Fruit fly (Drosophila melanogaster): Measurements from ENCODE around the gene Dsk.
"Not testable (repeated sequence)": the region's sequence is repeated elsewhere in the genome, so short reads cannot be mapped to it uniquely, and the experiment has no call there.

The Dsk gene

DNA sequence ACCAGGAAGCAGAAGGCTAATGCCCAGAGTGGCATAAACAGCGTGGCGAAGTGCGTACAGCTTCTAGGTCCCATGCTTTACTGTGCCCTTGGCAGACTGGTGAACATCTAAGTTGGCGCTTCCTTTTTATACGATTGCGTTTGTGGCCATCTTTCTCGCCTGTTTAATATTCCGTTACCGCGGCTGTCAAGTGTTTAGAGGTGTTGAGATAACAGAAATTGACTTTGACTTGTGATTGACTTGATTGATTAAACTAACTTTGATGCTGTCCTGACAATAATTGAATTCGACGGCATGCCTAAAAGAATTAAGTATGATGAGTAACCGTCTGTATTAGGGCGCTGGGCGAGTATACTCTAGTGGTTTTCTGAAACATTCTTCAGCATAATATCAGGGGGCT lies at the start of gene Dsk:
Dsk (minus strand) TSS at position 101 of the 400 bp plus-strand sequence.
- no peak for TF ChIP-seq CG17801 (GFP tag; optimal IDR thresholded peaks at IDR 0.05; ENCODE audit: partially characterized antibody)

DNA sequence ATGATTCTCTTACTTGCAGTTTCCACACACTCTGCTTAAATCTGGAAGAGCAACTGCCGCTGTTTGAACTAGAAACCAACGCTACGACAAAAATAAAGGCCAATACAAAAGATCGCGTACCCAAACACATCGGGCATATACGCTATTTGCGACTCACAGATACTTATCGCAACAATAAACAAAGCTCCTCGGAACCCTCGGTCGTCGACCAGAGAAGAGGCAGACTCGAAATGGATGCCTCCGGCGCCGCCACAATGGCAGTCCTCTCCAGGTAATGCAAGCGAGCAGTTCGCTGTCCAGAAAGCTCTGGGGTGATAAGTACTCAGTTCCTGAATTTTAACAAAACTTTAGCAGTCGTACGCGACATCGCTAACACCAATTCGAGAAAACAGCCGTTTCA lies 46.5 kb upstream of the Dsk start:
- no peak for TF ChIP-seq CG17801 (GFP tag; optimal IDR thresholded peaks at IDR 0.05; ENCODE audit: partially characterized antibody)

DNA sequence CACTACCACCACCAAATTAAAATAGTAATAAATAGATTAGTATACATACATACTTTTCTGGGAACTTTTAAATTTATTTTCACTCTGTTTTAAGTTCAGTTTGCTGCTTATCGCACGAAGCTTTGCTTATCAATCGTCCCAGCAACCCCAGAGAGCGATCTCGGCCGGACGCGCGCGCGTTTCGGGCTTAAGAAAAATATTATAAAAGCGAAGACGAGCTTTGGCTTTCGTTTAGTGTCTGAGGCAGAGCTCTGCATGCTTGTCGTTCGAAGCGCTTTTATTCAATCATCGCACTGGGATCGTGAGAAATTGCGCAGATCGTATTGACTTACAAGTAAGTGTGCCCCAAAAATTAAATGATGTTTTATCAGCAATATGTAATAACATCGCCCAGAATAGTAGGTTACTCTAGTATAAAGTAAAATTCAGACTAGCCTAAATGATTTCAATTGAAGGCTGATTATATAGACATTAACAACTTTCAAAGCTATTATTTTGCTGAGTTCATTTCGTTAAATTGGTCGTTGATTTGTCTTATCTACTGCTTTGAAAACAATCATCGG lies 45.0 kb upstream of the Dsk start, which contains the start of gene Gel:
Gel (plus strand) TSS at position 227 of the 563 bp plus-strand sequence.
- no peak for TF ChIP-seq CG17801 (GFP tag; optimal IDR thresholded peaks at IDR 0.05; ENCODE audit: partially characterized antibody)

DNA sequence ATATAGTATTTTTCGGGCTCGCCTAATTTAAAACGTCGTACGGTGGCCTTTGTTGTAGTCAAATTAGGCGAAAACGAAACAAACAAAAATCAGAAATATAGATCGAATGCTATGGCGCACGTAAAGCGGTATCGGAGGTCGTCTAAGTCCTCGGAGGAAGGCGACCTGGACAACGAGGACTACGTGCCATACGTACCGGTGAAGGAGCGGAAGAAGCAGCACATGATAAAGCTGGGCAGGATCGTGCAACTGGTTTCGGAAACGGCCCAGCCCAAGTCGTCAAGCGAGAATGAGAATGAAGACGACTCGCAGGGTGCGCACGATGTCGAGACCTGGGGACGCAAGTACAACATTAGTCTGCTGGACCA lies 42.9 kb upstream of the Dsk start, which contains the start of gene abs:
abs (plus strand) TSS at position 30 of the 368 bp plus-strand sequence.
- no peak for TF ChIP-seq CG17801 (GFP tag; optimal IDR thresholded peaks at IDR 0.05; ENCODE audit: partially characterized antibody)

DNA sequence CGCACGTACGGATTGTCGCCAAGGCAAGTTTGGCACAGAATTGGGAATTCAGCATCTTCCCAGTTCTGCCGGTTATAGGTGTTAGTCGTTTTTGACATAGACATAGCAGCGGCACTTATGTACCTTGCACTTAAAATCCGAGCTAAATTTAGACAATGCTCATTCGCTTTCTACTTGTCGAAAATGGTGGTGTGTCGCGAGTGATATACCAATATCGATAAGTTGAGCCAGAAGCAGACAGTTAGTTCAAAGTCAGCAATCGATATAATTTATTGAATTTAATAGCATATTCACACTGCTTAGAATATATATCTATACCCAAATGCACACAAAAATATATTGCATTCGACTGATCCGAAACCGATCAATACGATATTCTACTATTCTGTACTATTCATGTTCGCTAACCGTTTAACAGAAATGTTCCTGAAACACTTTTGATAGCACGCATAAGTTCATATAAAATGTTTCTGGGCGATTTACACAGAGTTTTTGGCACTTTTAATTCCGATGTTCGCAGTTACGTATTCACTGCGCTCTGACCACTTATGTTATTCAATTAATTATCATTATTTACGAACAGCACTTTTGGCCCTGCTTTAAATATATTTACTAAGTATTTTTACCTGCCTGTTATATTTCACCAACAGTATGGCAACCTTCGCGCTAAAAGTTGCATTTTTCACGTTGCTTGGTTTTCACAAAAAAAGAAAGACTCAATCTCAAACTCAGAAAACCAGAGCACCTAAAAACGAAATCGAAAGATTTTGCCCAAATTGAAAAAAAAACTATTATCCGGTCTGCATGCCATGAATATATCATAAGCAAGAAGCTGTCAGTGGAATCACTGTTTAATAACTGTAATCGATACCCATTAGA lies 42.3 kb upstream of the Dsk start, which contains the start of gene CG14641:
CG14641 (minus strand) TSS at position 204 of the 879 bp plus-strand sequence.
- no peak for TF ChIP-seq CG17801 (GFP tag; optimal IDR thresholded peaks at IDR 0.05; ENCODE audit: partially characterized antibody)

DNA sequence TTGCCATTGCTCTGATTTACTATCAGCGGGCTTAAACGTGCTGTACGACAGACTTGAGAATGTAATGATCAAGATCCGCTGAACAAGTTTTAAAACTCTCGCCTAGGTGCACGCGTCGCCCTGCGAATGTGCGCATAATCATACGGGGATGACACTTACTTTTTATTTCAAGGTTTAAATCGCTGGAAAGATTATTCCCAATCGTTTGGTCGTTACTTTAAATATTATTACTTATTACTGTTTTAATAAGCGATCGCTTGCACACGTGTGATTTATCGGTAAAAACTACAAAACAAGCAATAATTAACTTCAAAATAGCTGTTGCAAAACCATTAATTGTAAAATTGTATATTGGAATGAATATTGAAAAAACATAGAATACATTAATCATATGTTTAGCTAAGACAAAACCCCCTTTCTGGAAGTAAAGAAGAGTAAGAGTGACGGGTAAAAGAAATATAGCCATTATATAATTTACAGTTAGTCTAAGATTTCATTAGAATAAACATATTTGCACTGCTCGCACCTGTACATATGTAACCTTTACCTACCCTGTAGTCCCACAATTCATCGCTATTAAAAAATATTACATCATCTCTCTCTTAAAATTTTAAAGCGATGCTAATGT lies 39.2 kb upstream of the Dsk start, which contains the start of gene DhpD:
DhpD (minus strand) TSS at position 102 of the 628 bp plus-strand sequence.
- peak; percentile 86 for TF ChIP-seq CG17801 (GFP tag; optimal IDR thresholded peaks at IDR 0.05; ENCODE audit: partially characterized antibody)

DNA sequence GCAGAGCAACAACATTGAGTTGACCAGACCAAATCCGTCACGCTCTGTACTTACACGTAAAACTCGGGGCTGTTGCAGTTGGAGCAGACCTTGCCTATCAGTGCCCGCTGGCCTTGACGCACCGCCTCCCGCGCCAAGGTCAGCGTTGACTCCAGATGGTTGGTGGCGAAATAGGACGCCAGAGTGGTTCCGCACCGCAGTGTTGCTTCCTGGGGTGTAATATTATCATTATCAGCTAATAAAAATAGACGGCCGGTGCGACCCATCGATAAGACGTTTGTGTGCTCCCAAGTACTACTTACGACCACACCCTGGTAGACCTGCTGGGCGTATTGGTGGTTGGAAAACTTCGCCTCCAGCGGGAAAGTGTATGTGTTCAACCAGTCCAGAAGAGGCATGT lies 38.4 kb upstream of the Dsk start:
- no peak for TF ChIP-seq CG17801 (GFP tag; optimal IDR thresholded peaks at IDR 0.05; ENCODE audit: partially characterized antibody)

DNA sequence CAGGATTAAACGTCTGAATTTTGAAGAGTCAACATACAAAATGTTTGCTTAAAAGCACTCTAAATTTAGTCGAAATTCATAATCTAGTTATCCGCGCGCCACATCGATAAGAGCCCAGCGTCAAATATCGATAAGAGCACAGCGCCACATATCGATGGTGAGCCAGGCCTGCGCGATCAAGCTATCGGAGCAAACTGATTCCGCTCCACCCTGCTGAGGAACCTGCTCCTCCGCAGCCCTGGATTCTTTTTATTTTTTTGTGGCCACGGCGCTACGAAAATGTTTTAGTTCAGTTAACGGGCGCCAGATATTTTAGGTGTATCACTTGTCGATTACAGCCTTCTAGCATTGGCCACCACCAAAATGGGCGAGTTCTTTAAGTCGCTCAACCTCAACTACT lies 30.7 kb upstream of the Dsk start:
- TF ChIP-seq CG17801 (GFP tag; optimal IDR thresholded peaks at IDR 0.05; ENCODE audit: partially characterized antibody): peak; percentile 63

DNA sequence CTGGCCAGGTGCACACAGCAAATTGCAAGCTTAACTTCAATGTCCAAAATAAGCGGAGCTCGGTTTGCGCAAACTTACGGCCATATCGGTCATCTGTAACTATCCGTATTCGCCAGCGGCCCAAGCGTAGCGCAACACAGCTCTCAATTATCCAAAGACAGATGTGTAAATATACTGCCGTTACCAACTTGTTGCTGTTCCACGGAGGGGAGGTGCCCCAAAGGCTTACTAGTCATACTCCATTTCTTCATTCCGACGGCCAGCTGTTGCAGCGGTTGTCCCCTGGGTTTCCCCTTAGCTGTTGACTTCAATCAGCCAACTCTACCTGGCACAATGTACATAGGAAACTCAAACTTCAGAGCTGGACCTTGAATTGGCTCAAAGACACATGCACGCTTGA lies 30.0 kb upstream of the Dsk start, which contains the start of gene CG31516:
CG31516 (minus strand) TSS at position 101 of the 400 bp plus-strand sequence.
- TF ChIP-seq CG17801 (GFP tag; optimal IDR thresholded peaks at IDR 0.05; ENCODE audit: partially characterized antibody): no peak

DNA sequence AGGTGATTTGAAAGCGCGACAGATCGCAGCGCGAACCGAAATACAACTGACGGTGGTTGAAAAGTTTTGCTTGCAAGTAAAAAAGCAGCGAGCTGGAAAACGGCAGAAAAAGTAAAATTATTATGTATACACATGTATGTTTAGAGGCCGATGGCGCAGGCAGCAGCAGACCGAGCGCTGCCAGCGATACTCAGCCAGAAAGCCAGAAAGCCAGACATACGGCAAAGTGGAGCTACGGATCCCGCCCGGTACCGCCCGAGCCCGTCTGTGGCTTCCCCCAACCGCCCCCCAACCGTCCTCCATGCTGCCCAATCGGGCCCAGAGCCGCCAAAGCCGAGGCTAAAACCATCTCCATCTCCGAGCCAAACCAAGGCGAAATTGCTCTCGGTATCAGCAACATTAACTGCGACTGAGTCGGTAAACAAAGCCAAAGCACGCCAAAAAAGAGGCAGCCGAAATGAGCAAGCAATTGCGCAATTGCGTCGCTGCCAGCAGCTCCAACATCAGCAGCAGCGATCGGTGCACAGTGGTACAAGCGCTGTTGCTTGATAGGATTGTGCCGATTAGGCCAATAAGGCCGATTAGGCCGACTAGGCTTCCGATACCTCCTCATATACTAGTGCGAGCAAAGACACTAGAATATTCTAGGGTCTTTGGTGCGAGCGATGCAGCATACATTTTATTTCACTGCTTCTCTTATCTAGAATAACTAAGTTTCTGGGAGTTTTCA lies 25.4 kb upstream of the Dsk start, which contains the start of gene CG14636:
CG14636 (minus strand) TSS at position 51 of the 730 bp plus-strand sequence.
- peak; percentile 33 for TF ChIP-seq CG17801 (GFP tag; optimal IDR thresholded peaks at IDR 0.05; ENCODE audit: partially characterized antibody)

DNA sequence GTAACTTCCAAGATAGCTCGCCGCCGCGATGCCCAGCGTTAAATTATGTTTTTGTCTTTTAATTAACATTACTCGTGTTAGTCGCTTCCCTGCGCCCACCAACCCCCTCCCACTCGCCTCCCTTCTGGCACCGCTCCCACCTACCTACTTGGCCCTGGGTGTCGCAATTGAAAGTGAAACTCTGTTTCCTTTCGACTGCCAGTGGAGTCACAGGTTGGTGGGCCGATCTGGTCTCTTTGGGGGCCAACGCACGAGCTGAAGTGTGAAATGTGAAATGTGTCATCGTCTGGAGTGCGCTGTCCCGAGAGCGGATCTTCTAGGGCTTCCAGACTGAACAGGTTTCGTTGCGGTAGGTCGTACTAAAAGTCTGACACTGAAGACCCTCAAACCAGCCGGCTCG lies 24.5 kb upstream of the Dsk start:
- TF ChIP-seq CG17801 (GFP tag; optimal IDR thresholded peaks at IDR 0.05; ENCODE audit: partially characterized antibody): no peak

DNA sequence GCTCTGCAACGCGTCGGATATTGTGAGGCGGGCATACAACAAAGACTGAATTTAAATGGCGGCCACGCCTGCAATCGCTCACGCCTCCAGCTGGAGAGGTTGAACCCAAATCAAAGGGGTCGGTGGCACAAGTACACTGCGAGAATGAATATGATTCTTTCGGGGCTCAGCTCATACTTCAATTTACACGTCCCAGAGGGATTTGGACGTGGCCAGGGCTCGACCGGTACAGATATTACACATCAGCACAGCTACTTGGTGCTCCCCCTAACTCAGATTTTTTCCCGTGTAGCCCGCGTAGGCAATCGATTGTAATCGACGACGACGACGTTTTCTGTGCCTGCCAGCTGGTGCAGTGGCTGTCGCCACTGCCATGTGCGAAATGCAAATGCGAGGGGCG lies 24.0 kb upstream of the Dsk start:
- TF ChIP-seq CG17801 (GFP tag; optimal IDR thresholded peaks at IDR 0.05; ENCODE audit: partially characterized antibody): no peak

DNA sequence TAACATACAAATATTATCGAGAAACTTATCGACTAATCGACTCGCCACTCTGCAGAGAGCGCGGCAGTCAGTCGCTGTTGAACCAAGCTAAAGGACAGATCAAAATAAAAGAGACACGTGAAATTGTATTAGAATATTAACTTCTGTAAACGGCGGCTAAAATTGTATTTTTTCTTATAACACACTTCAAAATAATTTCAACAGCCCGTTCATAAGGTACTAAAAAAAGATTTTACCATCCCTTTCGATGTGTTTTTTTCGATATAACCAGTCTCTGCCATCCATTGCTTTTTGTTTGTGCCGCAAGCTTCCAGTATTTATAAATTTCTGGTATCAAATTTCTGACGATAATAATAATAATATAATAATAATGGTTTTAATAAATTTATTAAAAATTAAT lies 21.4 kb upstream of the Dsk start, which contains the start of gene aux:
aux (plus strand) TSS at position 301 of the 400 bp plus-strand sequence.
- not testable (repeated sequence) for TF ChIP-seq CG17801 (GFP tag; optimal IDR thresholded peaks at IDR 0.05; ENCODE audit: partially characterized antibody)

DNA sequence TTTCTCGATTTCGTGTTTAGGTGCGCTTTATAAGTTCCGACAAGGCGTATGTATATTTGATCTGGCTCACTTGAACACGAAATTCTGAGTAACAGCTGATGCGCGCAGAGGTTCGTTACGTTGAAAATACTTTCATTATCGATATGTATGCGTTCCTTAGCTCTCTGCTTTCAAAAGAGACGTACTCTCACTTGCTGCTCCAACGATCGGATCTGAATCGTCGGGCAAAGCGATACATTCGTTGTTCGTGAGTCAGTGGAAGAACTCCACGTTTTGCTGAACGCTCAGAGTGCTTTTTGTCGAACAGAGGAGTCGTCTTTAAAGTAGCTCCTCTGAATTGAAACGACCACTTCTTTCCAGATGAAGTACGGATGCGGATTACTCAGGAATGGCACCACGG lies 7.0 kb upstream of the Dsk start, which contains the start of gene beta-Man:
beta-Man (plus strand) TSS at position 152 of the 400 bp plus-strand sequence.
- peak; percentile 76 for TF ChIP-seq CG17801 (GFP tag; optimal IDR thresholded peaks at IDR 0.05; ENCODE audit: partially characterized antibody)

All from ovary, adult (tissue).